Worm (Caenorhabditis elegans) whole organism, young adult: ENCODE measurements around the gene F55B12.10.

ENCODE experiments used
- F39B2.1 ChIP-seq: fragments of 200-800 bp; sonication (Bioruptor generic); IDR thresholded peaks from 2 replicates; pipeline ENCODE4 v1.3.6; 2022; ENCODE audit warnings: missing genetic modification reagents, missing genetic modification characterization, missing compliant biosample characterization
- F49E8.2 ChIP-seq: sonication (generic microtip); optimal IDR thresholded peaks from 3 replicates; lab custom pipeline; 2017; ENCODE audit warnings: missing genetic modification characterization, mild to moderate bottlenecking, missing compliant biosample characterization, antibody characterized with exemption, moderate library complexity; ENCODE audit not compliant: insufficient read depth
- dox-1 ChIP-seq: fragments of 200-800 bp; sonication (Bioruptor generic); IDR thresholded peaks from 2 replicates; pipeline ENCODE4 v1.3.6; 2022; ENCODE audit warnings: missing genetic modification reagents, missing genetic modification characterization, missing compliant biosample characterization
- lin-54 ChIP-seq: fragments of 200-800 bp; sonication (Bioruptor generic); optimal IDR thresholded peaks from 2 replicates; lab custom pipeline; 2018; ENCODE audit warnings: mild to moderate bottlenecking, missing genetic modification characterization, missing compliant biosample characterization
- nhr-90 ChIP-seq: sonication (generic microtip); optimal IDR thresholded peaks from 2 replicates; lab custom pipeline; 2016; ENCODE audit warnings: missing genotype, mild to moderate bottlenecking, missing genetic modification characterization, missing compliant biosample characterization
- snpc-4 ChIP-seq, 5 experiments: fragments of 150-350 bp in 1 of 5; sonication (generic microtip) in 4 of 5; optimal IDR thresholded peaks; 2 replicates each; lab custom pipeline; 2014 to 2018; ENCODE audit warnings: missing genetic modification characterization in 5 of 5, missing biosample characterization in 3 of 5, antibody characterized with exemption in 2 of 5, mild to moderate bottlenecking in 2 of 5, missing compliant biosample characterization in 2 of 5, missing genotype in 2 of 5, moderate library complexity in 2 of 5, missing genetic modification reagents in 1 of 5

- TF ChIP-seq F49E8.2 (no peak), F39B2.1 (no peak), lin-54 (GFP tag; lab: Kevin White, UChicago) (no peak), dox-1 (GFP tag; lab: Robert Waterston, UW) (no peak), snpc-4 (GFP tag; optimal IDR thresholded peaks at IDR 0.05; lab: Kevin White, UChicago) (no peak), snpc-4 (tag; optimal IDR thresholded peaks at IDR 0.05; lab: Kevin White, UChicago) (no peak), nhr-90 (tag; lab: Kevin White, UChicago) (no peak)
Observed at ce11 chrV:13856376-13856775, 16.8 kb downstream of the F55B12.10 start, which contains the start of gene srx-134.
